Worm (Caenorhabditis elegans): ENCODE measurements around the gene W01D2.1.

- TF ChIP-seq ztf-4 (tag; optimal IDR thresholded peaks at IDR 0.05): no peak
- no peak for TF ChIP-seq egl-27 (tag; optimal IDR thresholded peaks at IDR 0.05)
- no peak for TF ChIP-seq nhr-84 (tag; optimal IDR thresholded peaks at IDR 0.05)
- TF ChIP-seq ceh-90 (tag; optimal IDR thresholded peaks at IDR 0.05): no peak
- no peak for TF ChIP-seq ama-1 (optimal IDR thresholded peaks at IDR 0.05)
- TF ChIP-seq lir-3 (tag; optimal IDR thresholded peaks at IDR 0.05; ENCODE audit: poor library complexity): no peak
Measured at ce11 chrII:14851483-14851882, 36.2 kb downstream of the W01D2.1 start, which contains the start of gene R05H10.1.

Measured in whole organism, L1 larva.